Fruit fly (Drosophila melanogaster) Kc167 (cell line): Measurements from ENCODE around the gene AANATL2.

Source experiments
- Myc ChIP-seq: fragments of >200 bp; optimal IDR thresholded peaks from 2 replicates; lab custom pipeline; 2017; ENCODE audit warnings: missing external identifiers
- insv ChIP-seq: fragments of >200 bp; optimal IDR thresholded peaks from 3 replicates; lab custom pipeline; 2018; ENCODE audit warnings: missing external identifiers

- no peak for TF ChIP-seq Myc (lab: Kevin White, UChicago)
- no peak for TF ChIP-seq insv
Observed at dm6 chr2L:6301616-6302015, 46.0 kb downstream of the AANATL2 start.
